Worm (Caenorhabditis elegans): Measurements from ENCODE around the gene F15D4.2.

- TF ChIP-seq him-1 (tag; optimal IDR thresholded peaks at IDR 0.05) = no peak
- TF ChIP-seq B0336.3 (GFP tag; IDR thresholded peaks at IDR 0.05) = no peak
- no peak for TF ChIP-seq pha-4 (tag; optimal IDR thresholded peaks at IDR 0.05)
- TF ChIP-seq F39B2.1 (GFP tag; IDR thresholded peaks at IDR 0.05) = no peak
- no peak for TF ChIP-seq K12H6.12 (tag; optimal IDR thresholded peaks at IDR 0.05)
- TF ChIP-seq snpc-4 (GFP tag; optimal IDR thresholded peaks at IDR 0.05) = no peak
- TF ChIP-seq snpc-4 (tag; optimal IDR thresholded peaks at IDR 0.05) = no peak
- TF ChIP-seq cebp-1 (GFP tag; IDR thresholded peaks at IDR 0.05) = no peak
- TF ChIP-seq cebp-1 (tag; optimal IDR thresholded peaks at IDR 0.05) = no peak
- no peak for TF ChIP-seq dpl-1 (GFP tag; optimal IDR thresholded peaks at IDR 0.05)
- TF ChIP-seq attf-3 (GFP tag; conservative IDR thresholded peaks at IDR 0.05) = no peak
- no peak for TF ChIP-seq die-1 (tag; optimal IDR thresholded peaks at IDR 0.05)
- no peak for TF ChIP-seq nhr-90 (tag; optimal IDR thresholded peaks at IDR 0.05)
Observed at ce11 chrII:13248886-13249285, 33.0 kb downstream of the F15D4.2 start, which contains the start of gene F15D4.6.

Measured in whole organism, young adult.